Fruit fly (Drosophila melanogaster) whole organism, pupa: ENCODE data around the gene Daxx.

Experiments used
- EcR ChIP-seq: fragments of 200-800 bp; sonication (Bioruptor generic); optimal IDR thresholded peaks from 3 replicates; lab custom pipeline; 2019; ENCODE audit warnings: missing biosample characterization, missing genetic modification characterization, mild to moderate bottlenecking, moderate library complexity, missing genetic modification reagents
- Snoo ChIP-seq: fragments of 200-800 bp; sonication (Bioruptor generic); optimal IDR thresholded peaks from 3 replicates; lab custom pipeline; 2017; ENCODE audit warnings: missing biosample characterization, mild to moderate bottlenecking, missing genetic modification characterization, inconsistent platforms

DNA sequence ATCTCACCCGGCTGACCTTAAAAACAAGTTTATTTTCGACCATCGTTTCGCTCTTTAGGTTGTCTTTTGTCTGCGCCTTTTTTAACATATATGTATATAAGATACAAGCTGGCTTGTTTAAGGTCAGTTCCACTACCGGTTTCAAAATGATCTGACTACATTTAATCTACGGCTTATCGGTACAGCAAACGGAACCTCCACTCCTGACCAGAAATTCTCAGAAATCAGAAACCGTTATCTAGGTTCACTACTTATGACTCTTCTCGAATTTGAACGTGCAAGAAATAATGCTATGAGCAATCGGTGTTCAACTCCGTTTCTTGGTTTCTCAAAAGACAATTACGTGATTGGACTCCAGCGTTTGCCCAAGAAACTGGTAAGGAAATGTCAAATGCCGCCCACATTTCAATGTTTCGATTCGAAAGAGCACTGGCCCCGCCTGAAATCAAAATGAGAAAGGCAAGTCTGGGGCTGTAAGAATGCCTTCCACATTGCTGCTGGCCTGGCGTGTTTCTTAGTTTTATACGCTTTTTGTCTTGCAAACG, 10.6 kb upstream of the Daxx start:
- TF ChIP-seq EcR (GFP tag; lab: Kevin White, UChicago) (peak; percentile 75), Snoo (tag; lab: Kevin White, UChicago) (no peak)
